Worm (Caenorhabditis elegans): ENCODE results near the gene Y79H2A.3.

Gene Y79H2A.3

DNA sequence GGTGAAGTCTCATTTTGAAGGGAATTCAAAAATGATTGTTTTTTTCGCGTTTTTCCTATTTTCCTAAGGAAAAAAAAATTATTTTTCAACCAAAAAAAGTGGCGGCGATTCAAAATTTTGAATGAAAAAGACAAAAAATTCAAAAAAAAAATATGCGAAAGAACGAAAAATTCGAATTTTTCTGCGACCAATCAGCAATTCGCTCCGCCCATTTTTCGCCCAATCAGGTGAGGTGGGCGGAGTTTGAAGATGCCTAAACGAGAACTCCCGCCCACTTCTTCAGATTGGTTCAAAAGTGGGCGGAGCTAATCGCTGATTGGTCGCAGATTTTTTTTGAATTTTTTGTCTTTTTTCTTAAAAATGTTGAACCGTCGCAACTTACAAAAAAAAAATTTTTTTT is 11.8 kb upstream of the Y79H2A.3 start:
- TF ChIP-seq unc-30 (tag; optimal IDR thresholded peaks at IDR 0.05) (no peak), F16B12.6 (tag; optimal IDR thresholded peaks at IDR 0.05) (no peak), mdl-1 (tag; optimal IDR thresholded peaks at IDR 0.05) (no peak), ztf-11 (tag; optimal IDR thresholded peaks at IDR 0.05) (no peak), unc-86 (tag; optimal IDR thresholded peaks at IDR 0.05) (no peak), aly-2 (tag; optimal IDR thresholded peaks at IDR 0.05) (no peak)

DNA sequence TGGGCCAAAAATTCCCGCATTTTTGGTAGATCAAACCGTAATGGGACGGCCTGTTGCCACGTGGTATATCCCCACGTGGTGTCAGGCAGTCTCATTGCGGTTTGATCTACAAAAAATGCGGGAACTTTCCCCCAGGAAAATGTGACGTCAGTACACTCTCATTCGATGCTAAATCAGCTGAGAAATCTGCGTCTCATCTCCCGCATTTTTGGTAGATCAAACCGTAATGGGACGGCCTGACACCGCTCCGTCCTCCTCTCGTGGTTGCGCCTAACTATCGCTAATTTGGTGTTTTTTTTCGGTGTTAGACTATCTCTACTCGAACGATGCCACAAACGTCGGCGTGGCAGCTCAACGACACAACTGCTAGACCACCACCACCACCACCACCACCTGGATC is 9.3 kb upstream of the Y79H2A.3 start, which contains the start of gene zyg-8:
Gene zyg-8, plus strand, starts transcription at position 301 of the 400 bp plus-strand sequence.
- TF ChIP-seq fkh-10 (GFP tag; optimal IDR thresholded peaks at IDR 0.05) (no peak), ces-1 (GFP tag; optimal IDR thresholded peaks at IDR 0.05) (no peak), pag-3 (tag; optimal IDR thresholded peaks at IDR 0.05; ENCODE audit: borderline replicate concordance, insufficient read depth) (no peak), ceh-90 (tag; optimal IDR thresholded peaks at IDR 0.05) (no peak)

- TF ChIP-seq ceh-90 (tag; optimal IDR thresholded peaks at IDR 0.05) (no peak), dsc-1 (tag; optimal IDR thresholded peaks at IDR 0.05) (peak; percentile 17)
These were observed 8.0 kb upstream of the Y79H2A.3 start for ce11 chrIII:12060092-12060491.

DNA sequence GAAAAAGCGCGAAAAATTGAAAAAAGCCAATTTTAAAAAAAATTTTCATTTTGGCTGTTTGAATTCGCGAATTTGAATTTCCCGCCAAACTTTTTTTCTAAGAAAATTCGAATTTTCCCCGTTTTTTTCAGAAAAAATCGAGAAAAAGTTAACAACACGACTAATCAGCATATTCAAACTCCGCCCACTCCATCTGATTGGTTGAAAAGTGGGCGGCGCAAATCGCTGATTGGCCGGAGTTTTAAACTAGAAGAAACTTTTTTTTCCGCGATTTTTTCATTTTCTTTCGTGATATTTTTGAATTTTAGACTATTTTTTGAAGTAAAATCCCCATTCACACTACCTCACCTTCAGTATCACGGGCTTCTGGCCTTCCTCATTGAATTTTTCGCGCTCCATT is 7.4 kb upstream of the Y79H2A.3 start:
- TF ChIP-seq lin-13 (GFP tag; optimal IDR thresholded peaks at IDR 0.05) (no peak), swsn-7 (tag; optimal IDR thresholded peaks at IDR 0.05) (no peak), hlh-4 (tag; optimal IDR thresholded peaks at IDR 0.05) (no peak), elt-3 (tag; optimal IDR thresholded peaks at IDR 0.05) (no peak), unc-130 (tag; optimal IDR thresholded peaks at IDR 0.05) (no peak), tlp-1 (tag; optimal IDR thresholded peaks at IDR 0.05) (no peak), mef-2 (tag; optimal IDR thresholded peaks at IDR 0.05) (no peak), nhr-19 (GFP tag; conservative IDR thresholded peaks at IDR 0.05) (no peak), fkh-4 (tag; optimal IDR thresholded peaks at IDR 0.05; ENCODE audit: borderline replicate concordance) (no peak), aly-2 (tag; optimal IDR thresholded peaks at IDR 0.05) (no peak), ama-1 (optimal IDR thresholded peaks at IDR 0.05) (no peak), C16A3.4 (tag; optimal IDR thresholded peaks at IDR 0.05) (no peak), lin-15B (tag; optimal IDR thresholded peaks at IDR 0.05) (no peak), nhr-12 (tag; optimal IDR thresholded peaks at IDR 0.05) (no peak), dsc-1 (tag; optimal IDR thresholded peaks at IDR 0.05) (no peak), hlh-17 (GFP tag; optimal IDR thresholded peaks at IDR 0.05; ENCODE audit: borderline replicate concordance) (no peak), ztf-4 (tag; optimal IDR thresholded peaks at IDR 0.05) (no peak), hpl-2 (GFP tag; optimal IDR thresholded peaks at IDR 0.05) (no peak)

ce11 chrIII:12058429-12058828 is 6.3 kb upstream of the Y79H2A.3 start, which contains the start of gene arx-3:
TSS of gene arx-3 (minus strand) at chrIII:12058458.
- no peak for TF ChIP-seq hpl-2 (GFP tag; optimal IDR thresholded peaks at IDR 0.05)
- no peak for TF ChIP-seq elt-2 (tag; optimal IDR thresholded peaks at IDR 0.05)
- peak; percentile 60 to 70 for TF ChIP-seq efl-1 (optimal IDR thresholded peaks at IDR 0.05)
- TF ChIP-seq efl-1 (GFP tag; optimal IDR thresholded peaks at IDR 0.05 in 1 of 2), result peak; percentile 63 to 96
- TF ChIP-seq mdl-1 (tag; optimal IDR thresholded peaks at IDR 0.05), result no peak
- TF ChIP-seq dpl-1 (GFP tag; optimal IDR thresholded peaks at IDR 0.05), result peak; percentile 42 to 65 (median 50)
- TF ChIP-seq unc-98 (GFP tag; IDR thresholded peaks at IDR 0.05), result no peak
- peak; percentile 16; the same call in 1 of the 2 replicates for TF ChIP-seq isw-1 (GFP tag; IDR thresholded peaks at IDR 0.05)
- peak; percentile 87 for TF ChIP-seq dsc-1 (tag; optimal IDR thresholded peaks at IDR 0.05)
- peak; percentile 63 for TF ChIP-seq snu-23 (GFP tag; optimal IDR thresholded peaks at IDR 0.05)
- peak; percentile 69 for TF ChIP-seq unc-130 (tag; optimal IDR thresholded peaks at IDR 0.05)
- TF ChIP-seq Y116A8C.19 (tag; optimal IDR thresholded peaks at IDR 0.05; ENCODE audit: borderline replicate concordance), result no peak
- no peak for TF ChIP-seq unc-62 (GFP tag; optimal IDR thresholded peaks at IDR 0.05)
- TF ChIP-seq lin-35 (GFP tag; optimal IDR thresholded peaks at IDR 0.05), result peak; percentile 54 to 64
- TF ChIP-seq tlp-1 (tag; optimal IDR thresholded peaks at IDR 0.05), result no peak
- no peak for TF ChIP-seq C04F5.9 (tag; optimal IDR thresholded peaks at IDR 0.05)
- TF ChIP-seq alr-1 (tag; optimal IDR thresholded peaks at IDR 0.05; ENCODE audit: borderline replicate concordance), result no peak
- no peak for TF ChIP-seq nhr-77 (tag; optimal IDR thresholded peaks at IDR 0.05)
- peak; percentile 54 for TF ChIP-seq nhr-71 (tag; optimal IDR thresholded peaks at IDR 0.05)
- no peak for TF ChIP-seq blmp-1 (tag; optimal IDR thresholded peaks at IDR 0.05)
- no peak for TF ChIP-seq efl-3 (GFP tag; optimal IDR thresholded peaks at IDR 0.05)
- TF ChIP-seq ceh-90 (tag; optimal IDR thresholded peaks at IDR 0.05), result no peak
- no peak for TF ChIP-seq aly-2 (tag; optimal IDR thresholded peaks at IDR 0.05)
- peak; percentile 7 for TF ChIP-seq nhr-90 (tag; optimal IDR thresholded peaks at IDR 0.05; ENCODE audit: poor library complexity)
- peak; percentile 78 for TF ChIP-seq nhr-85 (tag)
- no peak for TF ChIP-seq lin-39 (tag; optimal IDR thresholded peaks at IDR 0.05)
- peak; percentile 95 for TF ChIP-seq F16B12.6 (tag; optimal IDR thresholded peaks at IDR 0.05)

Measured in whole organism, L1 larva.